Fruit fly (Drosophila melanogaster) whole organism, wandering third instar larva: ENCODE measurements around the gene hob.

Experiments
- OdsH ChIP-seq: fragments of 200-800 bp; sonication (Bioruptor generic); optimal IDR thresholded peaks from 2 replicates; lab custom pipeline; 2016; ENCODE audit warnings: missing biosample characterization, mild to moderate bottlenecking, missing genetic modification characterization
- br ChIP-seq: fragments of 200-800 bp; sonication (Bioruptor generic); optimal IDR thresholded peaks from 2 replicates; lab custom pipeline; 2016; ENCODE audit warnings: missing biosample characterization, missing genetic modification characterization
- dmrt93B ChIP-seq: fragments of 200-800 bp; sonication (Bioruptor generic); optimal IDR thresholded peaks from 2 replicates; lab custom pipeline; 2018; ENCODE audit warnings: missing biosample characterization, mild to moderate bottlenecking, missing genetic modification characterization
- lola ChIP-seq: fragments of >200 bp; optimal IDR thresholded peaks from 2 replicates; lab custom pipeline; 2017; ENCODE audit warnings: missing biosample characterization, missing genetic modification characterization
- pan ChIP-seq: fragments of >200 bp; optimal IDR thresholded peaks from 2 replicates; lab custom pipeline; 2017
- usp ChIP-seq: fragments of >200 bp; optimal IDR thresholded peaks from 2 replicates; lab custom pipeline; 2017; ENCODE audit warnings: missing biosample characterization, missing genetic modification characterization

DNA sequence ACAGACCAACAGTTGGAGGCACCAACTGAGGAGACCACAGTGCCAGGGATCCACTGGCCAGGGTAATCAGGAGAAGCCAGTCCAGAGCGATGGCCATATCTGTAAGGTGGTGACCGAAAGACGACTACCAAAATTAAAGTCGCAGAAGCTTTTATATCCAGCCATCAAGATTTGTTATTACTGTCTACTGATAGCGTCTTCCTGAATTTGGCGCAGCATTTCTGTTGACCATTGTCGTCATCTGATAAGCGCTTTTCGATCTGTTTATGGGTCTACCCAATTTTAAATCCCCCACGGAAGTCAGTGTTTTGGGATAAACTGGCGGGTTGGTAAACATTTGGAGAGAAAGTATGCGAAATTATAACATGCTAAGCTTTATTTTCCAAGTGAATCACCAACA, 46.3 kb downstream of the hob start, which contains the start of gene CG14963:
- TF ChIP-seq br (GFP tag; lab: Kevin White, UChicago) (no peak), lola (GFP tag; lab: Kevin White, UChicago) (no peak), usp (GFP tag; lab: Kevin White, UChicago) (no peak), pan (lab: Kevin White, UChicago) (no peak), OdsH (no peak), dmrt93B (GFP tag; lab: Kevin White, UChicago) (no peak)
